Fruit fly (Drosophila melanogaster) whole organism, embryonic: ENCODE measurements around the gene be.
A peak's percentile ranks its signal among the peaks of the same experiment; 100 is the strongest.

Experiments used
- Adf1 ChIP-seq: fragments of 200-800 bp; sonication (Bioruptor generic); IDR thresholded peaks from 2 replicates; pipeline ENCODE4 v1.3.6; 2022; ENCODE audit warnings: missing biosample characterization, missing genetic modification characterization
- Asciz ChIP-seq: fragments of 200-800 bp; sonication (Bioruptor generic); optimal IDR thresholded peaks from 2 replicates; lab custom pipeline; 2017; ENCODE audit warnings: missing biosample characterization, mild to moderate bottlenecking, missing genetic modification characterization, missing genetic modification reagents
- Bdp1 ChIP-seq: fragments of 200-800 bp; sonication (Bioruptor generic); optimal IDR thresholded peaks from 3 replicates; lab custom pipeline; 2016; ENCODE audit warnings: missing biosample characterization, missing genetic modification characterization
- CG10543 ChIP-seq: fragments of 200-800 bp; sonication (Bioruptor generic); optimal IDR thresholded peaks from 3 replicates; lab custom pipeline; 2017; ENCODE audit warnings: missing biosample characterization, mild to moderate bottlenecking, missing genetic modification characterization, moderate library complexity
- CG10565 ChIP-seq: fragments of 200-800 bp; sonication (Bioruptor generic); optimal IDR thresholded peaks from 3 replicates; lab custom pipeline; 2016; ENCODE audit warnings: missing biosample characterization, mild to moderate bottlenecking, missing genetic modification characterization
- CG11093 ChIP-seq: fragments of 200-800 bp; sonication (Bioruptor generic); IDR thresholded peaks from 3 replicates; pipeline ENCODE4 v1.3.6; 2022; ENCODE audit warnings: missing biosample characterization, missing genetic modification characterization
- CG11247 ChIP-seq: fragments of 200-800 bp; sonication (Bioruptor generic); IDR thresholded peaks from 2 replicates; pipeline ENCODE4 v1.3.6; 2022; ENCODE audit warnings: missing biosample characterization, missing genetic modification characterization
- CG12236 ChIP-seq: fragments of 200-800 bp; sonication (Bioruptor generic); optimal IDR thresholded peaks from 2 replicates; lab custom pipeline; 2016; ENCODE audit warnings: missing biosample characterization, missing genetic modification characterization
- CG12299 ChIP-seq: fragments of 200-800 bp; sonication (Bioruptor generic); optimal IDR thresholded peaks from 2 replicates; lab custom pipeline; 2018; ENCODE audit warnings: missing biosample characterization, mild to moderate bottlenecking, missing genetic modification characterization
- CG13296 ChIP-seq: fragments of 200-800 bp; sonication (Bioruptor generic); optimal IDR thresholded peaks from 3 replicates; lab custom pipeline; 2018; ENCODE audit warnings: missing biosample characterization, mild to moderate bottlenecking, missing genetic modification characterization
- CG13424 ChIP-seq: fragments of 200-800 bp; sonication (Bioruptor generic); optimal IDR thresholded peaks from 2 replicates; lab custom pipeline; 2019; ENCODE audit warnings: missing biosample characterization, mild to moderate bottlenecking, missing genetic modification characterization, moderate library complexity
- CG13894 ChIP-seq: fragments of 200-800 bp; sonication (Bioruptor generic); optimal IDR thresholded peaks from 3 replicates; lab custom pipeline; 2018; ENCODE audit warnings: missing biosample characterization, mild to moderate bottlenecking, missing genetic modification characterization, moderate library complexity
- CG1529 ChIP-seq: fragments of 200-800 bp; sonication (Bioruptor generic); optimal IDR thresholded peaks from 3 replicates; lab custom pipeline; 2018; ENCODE audit warnings: missing biosample characterization, missing genetic modification characterization
- CG16815 ChIP-seq: fragments of 200-800 bp; sonication (Bioruptor generic); optimal IDR thresholded peaks from 3 replicates; lab custom pipeline; 2017; ENCODE audit warnings: missing biosample characterization, mild to moderate bottlenecking, missing genetic modification characterization
- CG1832 ChIP-seq: fragments of 200-800 bp; sonication (Bioruptor generic); optimal IDR thresholded peaks from 2 replicates; lab custom pipeline; 2017; ENCODE audit warnings: missing biosample characterization, mild to moderate bottlenecking, missing genetic modification characterization, inconsistent platforms
- CG30020 ChIP-seq: fragments of 200-800 bp; optimal IDR thresholded peaks from 2 replicates; lab custom pipeline; 2019; ENCODE audit warnings: missing biosample characterization, mild to moderate bottlenecking, missing genetic modification characterization, moderate library complexity
- CG4328 ChIP-seq: fragments of 200-800 bp; sonication (Bioruptor generic); optimal IDR thresholded peaks from 3 replicates; lab custom pipeline; 2017; ENCODE audit warnings: missing biosample characterization, missing genetic modification reagents, missing genetic modification characterization
- CG7372 ChIP-seq: fragments of 200-800 bp; sonication (Bioruptor generic); IDR thresholded peaks from 2 replicates; pipeline ENCODE4 v1.3.6; 2022; ENCODE audit warnings: missing biosample characterization, missing genetic modification characterization
- CG8281 ChIP-seq: fragments of 200-800 bp; sonication (Bioruptor generic); optimal IDR thresholded peaks from 2 replicates; lab custom pipeline; 2018; ENCODE audit warnings: missing biosample characterization, mild to moderate bottlenecking, missing genetic modification characterization, moderate library complexity
- CG8359 ChIP-seq: fragments of 200-800 bp; sonication (Bioruptor generic); optimal IDR thresholded peaks from 2 replicates; lab custom pipeline; 2017; ENCODE audit warnings: missing biosample characterization, mild to moderate bottlenecking, missing genetic modification characterization, borderline replicate concordance
- CG9797 ChIP-seq: fragments of 200-800 bp; sonication (Bioruptor generic); optimal IDR thresholded peaks from 3 replicates; lab custom pipeline; 2018; ENCODE audit warnings: missing biosample characterization, mild to moderate bottlenecking, missing genetic modification characterization
- E2f1 ChIP-seq: fragments of 200-800 bp; sonication (Bioruptor generic); IDR thresholded peaks from 2 replicates; pipeline ENCODE4 v1.3.6; 2022; ENCODE audit warnings: missing biosample characterization, missing genetic modification characterization
- ERR ChIP-seq: fragments of 200-800 bp; sonication (Bioruptor generic); optimal IDR thresholded peaks from 2 replicates; lab custom pipeline; 2016; ENCODE audit warnings: missing biosample characterization, missing genetic modification characterization
- HLH4C ChIP-seq: fragments of 200-800 bp; sonication (Bioruptor generic); IDR thresholded peaks from 3 replicates; pipeline ENCODE4 v1.3.6; 2022; ENCODE audit warnings: missing biosample characterization, missing genetic modification characterization; ENCODE audit not compliant: partially characterized antibody
- Max ChIP-seq: fragments of 200-800 bp; sonication (Bioruptor generic); optimal IDR thresholded peaks from 2 replicates; lab custom pipeline; 2016; ENCODE audit warnings: missing biosample characterization, mild to moderate bottlenecking, missing genetic modification characterization
- Meics ChIP-seq: fragments of 200-800 bp; sonication (Bioruptor generic); optimal IDR thresholded peaks from 2 replicates; lab custom pipeline; 2017; ENCODE audit warnings: missing biosample characterization, mild to moderate bottlenecking, missing genetic modification characterization
- Ptx1 ChIP-seq: fragments of 200-800 bp; sonication (Bioruptor generic); IDR thresholded peaks from 2 replicates; pipeline ENCODE4 v1.3.6; 2022; ENCODE audit warnings: missing biosample characterization, missing genetic modification characterization
- Sox100B ChIP-seq: fragments of 200-800 bp; sonication (Bioruptor generic); optimal IDR thresholded peaks from 3 replicates; lab custom pipeline; 2018; ENCODE audit warnings: missing biosample characterization, mild to moderate bottlenecking, missing genetic modification characterization
- Tbp ChIP-seq: fragments of >200 bp; optimal IDR thresholded peaks from 2 replicates; lab custom pipeline; 2018; ENCODE audit warnings: missing biosample characterization, missing genetic modification characterization
- bab2 ChIP-seq: fragments of 200-800 bp; sonication (Bioruptor generic); optimal IDR thresholded peaks from 2 replicates; lab custom pipeline; 2016; ENCODE audit warnings: missing biosample characterization, missing genetic modification characterization
- bigmax ChIP-seq: fragments of 200-800 bp; sonication (Bioruptor generic); optimal IDR thresholded peaks from 2 replicates; lab custom pipeline; 2018; ENCODE audit warnings: missing biosample characterization, mild to moderate bottlenecking, missing genetic modification characterization
- br ChIP-seq: fragments of >200 bp; optimal IDR thresholded peaks from 2 replicates; lab custom pipeline; 2017
- cg ChIP-seq: fragments of 200-800 bp; sonication (Bioruptor generic); optimal IDR thresholded peaks from 3 replicates; lab custom pipeline; 2019; ENCODE audit warnings: missing biosample characterization, mild to moderate bottlenecking, missing genetic modification characterization, moderate library complexity
- ci ChIP-seq: fragments of 200-800 bp; sonication (Bioruptor generic); IDR thresholded peaks from 3 replicates; pipeline ENCODE4 v1.3.6; 2022; ENCODE audit warnings: missing biosample characterization, missing genetic modification characterization
- crp ChIP-seq, 2 experiments: fragments of 200-800 bp; sonication (Bioruptor generic); optimal IDR thresholded peaks; 2 replicates in 1 of 2; 3 replicates in 1 of 2; lab custom pipeline; 2017; ENCODE audit warnings: missing biosample characterization in 2 of 2, missing genetic modification characterization in 2 of 2, mild to moderate bottlenecking in 1 of 2, moderate library complexity in 1 of 2
- eyg ChIP-seq: fragments of 200-800 bp; sonication (Bioruptor generic); optimal IDR thresholded peaks from 3 replicates; lab custom pipeline; 2016; ENCODE audit warnings: missing biosample characterization, missing genetic modification characterization
- grn ChIP-seq: fragments of 200-800 bp; sonication (Bioruptor generic); optimal IDR thresholded peaks from 3 replicates; lab custom pipeline; 2017; ENCODE audit warnings: missing biosample characterization, missing genetic modification characterization
- kay ChIP-seq: fragments of 200-800 bp; sonication (Bioruptor generic); optimal IDR thresholded peaks from 2 replicates; lab custom pipeline; 2016; ENCODE audit warnings: missing biosample characterization, missing genetic modification characterization
- mam ChIP-seq: fragments of 200-800 bp; sonication (Bioruptor generic); optimal IDR thresholded peaks from 3 replicates; lab custom pipeline; 2016; ENCODE audit warnings: missing biosample characterization, missing genetic modification characterization
- oc ChIP-seq: fragments of 200-800 bp; sonication (Bioruptor generic); optimal IDR thresholded peaks from 2 replicates; lab custom pipeline; 2018; ENCODE audit warnings: missing biosample characterization, mild to moderate bottlenecking, missing genetic modification characterization, moderate library complexity
- repo ChIP-seq: fragments of 200-800 bp; sonication (Bioruptor generic); optimal IDR thresholded peaks from 2 replicates; lab custom pipeline; 2016; ENCODE audit warnings: missing biosample characterization, missing genetic modification characterization
- sens ChIP-seq: fragments of 200-800 bp; sonication (Bioruptor generic); peaks from one replicate; lab custom pipeline; 2016; ENCODE audit warnings: missing biosample characterization, missing genetic modification characterization
- sima ChIP-seq: fragments of 200-800 bp; sonication (Bioruptor generic); optimal IDR thresholded peaks from 2 replicates; lab custom pipeline; 2016; ENCODE audit warnings: missing biosample characterization, missing genetic modification characterization
- sisA ChIP-seq: fragments of 200-800 bp; sonication (Bioruptor generic); IDR thresholded peaks from 2 replicates; pipeline ENCODE4 v1.3.6; 2022; ENCODE audit warnings: missing biosample characterization, missing genetic modification characterization
- stc ChIP-seq: fragments of 200-800 bp; sonication (Bioruptor generic); IDR thresholded peaks from 2 replicates; pipeline ENCODE4 v1.3.6; 2022; ENCODE audit warnings: missing biosample characterization, missing genetic modification characterization
- tup ChIP-seq: fragments of 200-800 bp; sonication (Bioruptor generic); optimal IDR thresholded peaks from 2 replicates; lab custom pipeline; 2016; ENCODE audit warnings: missing biosample characterization, mild to moderate bottlenecking, missing genetic modification characterization, moderate library complexity
- tx ChIP-seq: fragments of 200-800 bp; sonication (Bioruptor generic); optimal IDR thresholded peaks from 2 replicates; lab custom pipeline; 2016; ENCODE audit warnings: missing biosample characterization, missing genetic modification characterization
- wdn ChIP-seq: fragments of 200-800 bp; sonication (Bioruptor generic); IDR thresholded peaks from 2 replicates; pipeline ENCODE4 v1.3.6; 2022; ENCODE audit warnings: missing biosample characterization, missing genetic modification characterization
- z ChIP-seq: fragments of 200-800 bp; sonication (Bioruptor generic); IDR thresholded peaks from 3 replicates; pipeline ENCODE4 v1.3.6; 2022; ENCODE audit warnings: missing biosample characterization, missing genetic modification characterization
- zfh1 ChIP-seq: fragments of 200-800 bp; sonication (Bioruptor generic); IDR thresholded peaks from 3 replicates; pipeline ENCODE4 v1.3.6; 2022; ENCODE audit warnings: missing biosample characterization, missing genetic modification characterization

Gene be

dm6 chrX:15085777-15086510, 61.7 kb downstream of the be start, which contains the start of the genes CG15027 and Dbct (continued):
- TF ChIP-seq bigmax (GFP tag; lab: Kevin White, UChicago) (no peak), CG10543 (peak; percentile 79), Meics (GFP tag; lab: Kevin White, UChicago) (peak; percentile 42), Tbp (GFP tag; lab: Kevin White, UChicago) (no peak), ci (peak; percentile 71; the same call in 2 of the 3 replicates), sens (peak; percentile 6), CG4328 (GFP tag; lab: Kevin White, UChicago) (peak; percentile 70), CG10565 (GFP tag; lab: Kevin White, UChicago) (no peak), CG8281 (tag; lab: Kevin White, UChicago) (peak; percentile 30), kay (GFP tag; lab: Kevin White, UChicago) (peak; percentile 85), HLH4C (peak; percentile 62; the same call in 2 of the 3 replicates), bab2 (no peak), CG11247 (GFP tag; lab: Robert Waterston, UW) (peak; percentile 26; the same call in 1 of the 2 replicates), sima (no peak), mam (GFP tag; lab: Kevin White, UChicago) (peak; percentile 5), repo (GFP tag; lab: Kevin White, UChicago) (no peak), crp (GFP tag; optimal IDR thresholded peaks at IDR 0.05; lab: Kevin White, UChicago) (peak; percentile 84 to 96), oc (tag; lab: Kevin White, UChicago) (no peak), CG7372 (peak; percentile 74), Asciz (GFP tag; lab: Kevin White, UChicago) (peak; percentile 17), eyg (GFP tag; lab: Kevin White, UChicago) (no peak), ERR (GFP tag; lab: Kevin White, UChicago) (no peak), z (GFP tag; lab: Robert Waterston, UW) (no peak), zfh1 (GFP tag; lab: Robert Waterston, UW) (peak; percentile 73), CG13894 (tag; lab: Kevin White, UChicago) (peak; percentile 47), cg (peak; percentile 83), sisA (GFP tag; lab: Robert Waterston, UW) (peak; percentile 72), stc (GFP tag; lab: Robert Waterston, UW) (peak; percentile 46), br (lab: Kevin White, UChicago) (no peak), E2f1 (GFP tag; lab: Robert Waterston, UW) (peak; percentile 40; the same call in 1 of the 2 replicates), CG8359 (GFP tag; lab: Kevin White, UChicago) (no peak), Ptx1 (GFP tag; lab: Robert Waterston, UW) (peak; percentile 77), Bdp1 (no peak), CG11093 (0 out of 3 replicates have a peak, but pooled peaks have one; percentile 33), wdn (GFP tag; lab: Robert Waterston, UW) (0 out of 2 replicates have a peak, but pooled peaks have one; percentile 30), CG16815 (GFP tag; lab: Kevin White, UChicago) (peak; percentile 51), CG13296 (GFP tag; lab: Kevin White, UChicago) (peak; percentile 38), CG12236 (no peak), tup (GFP tag; lab: Kevin White, UChicago) (no peak), grn (GFP tag; lab: Kevin White, UChicago) (no peak), CG1832 (peak; percentile 69), CG12299 (tag; lab: Kevin White, UChicago) (peak; percentile 29), Adf1 (GFP tag; lab: Robert Waterston, UW) (peak; percentile 29; the same call in 1 of the 2 replicates), CG13424 (tag; lab: Kevin White, UChicago) (peak; percentile 83), CG30020 (tag; lab: Kevin White, UChicago) (peak; percentile 37), Sox100B (GFP tag; lab: Kevin White, UChicago) (peak; percentile 44), Max (peak; percentile 83), CG9797 (GFP tag; lab: Kevin White, UChicago) (no peak), CG1529 (GFP tag; lab: Kevin White, UChicago) (peak; percentile 24), tx (GFP tag; lab: Kevin White, UChicago) (no peak)
